Fruit fly (Drosophila melanogaster) whole organism: ENCODE data around the gene Der-1.

ENCODE experiments used
- CG8478 ChIP-seq: fragments of >200 bp; optimal IDR thresholded peaks from 2 replicates; lab custom pipeline; 2018; ENCODE audit warnings: inconsistent platforms
- Dll ChIP-seq: fragments of >200 bp; optimal IDR thresholded peaks from 2 replicates; lab custom pipeline; 2017
- EcR ChIP-seq, 2 experiments: fragments of >200 bp; optimal IDR thresholded peaks; 2 replicates each; lab custom pipeline; 2017; ENCODE audit warnings: missing biosample characterization in 2 of 2, missing genetic modification characterization in 2 of 2, missing genetic modification reagents in 2 of 2
- pan ChIP-seq: fragments of >200 bp; optimal IDR thresholded peaks from 2 replicates; lab custom pipeline; 2017
- psq ChIP-seq: fragments of >200 bp; optimal IDR thresholded peaks from 2 replicates; lab custom pipeline; 2017
- usp ChIP-seq: fragments of >200 bp; optimal IDR thresholded peaks from 2 replicates; lab custom pipeline; 2017; ENCODE audit warnings: missing biosample characterization, missing genetic modification characterization, mixed read lengths

The Der-1 gene

dm6 chr2L:1986343-1987280 is 12.9 kb downstream of the Der-1 start:
- no peak for TF ChIP-seq CG8478 (lab: Kevin White, UChicago)
- TF ChIP-seq psq = no peak
- TF ChIP-seq usp = no peak
- TF ChIP-seq Dll (lab: Kevin White, UChicago) = no peak
- TF ChIP-seq pan (lab: Kevin White, UChicago) = no peak
- no peak for TF ChIP-seq EcR (GFP tag; optimal IDR thresholded peaks at IDR 0.05; lab: Kevin White, UChicago)

DNA sequence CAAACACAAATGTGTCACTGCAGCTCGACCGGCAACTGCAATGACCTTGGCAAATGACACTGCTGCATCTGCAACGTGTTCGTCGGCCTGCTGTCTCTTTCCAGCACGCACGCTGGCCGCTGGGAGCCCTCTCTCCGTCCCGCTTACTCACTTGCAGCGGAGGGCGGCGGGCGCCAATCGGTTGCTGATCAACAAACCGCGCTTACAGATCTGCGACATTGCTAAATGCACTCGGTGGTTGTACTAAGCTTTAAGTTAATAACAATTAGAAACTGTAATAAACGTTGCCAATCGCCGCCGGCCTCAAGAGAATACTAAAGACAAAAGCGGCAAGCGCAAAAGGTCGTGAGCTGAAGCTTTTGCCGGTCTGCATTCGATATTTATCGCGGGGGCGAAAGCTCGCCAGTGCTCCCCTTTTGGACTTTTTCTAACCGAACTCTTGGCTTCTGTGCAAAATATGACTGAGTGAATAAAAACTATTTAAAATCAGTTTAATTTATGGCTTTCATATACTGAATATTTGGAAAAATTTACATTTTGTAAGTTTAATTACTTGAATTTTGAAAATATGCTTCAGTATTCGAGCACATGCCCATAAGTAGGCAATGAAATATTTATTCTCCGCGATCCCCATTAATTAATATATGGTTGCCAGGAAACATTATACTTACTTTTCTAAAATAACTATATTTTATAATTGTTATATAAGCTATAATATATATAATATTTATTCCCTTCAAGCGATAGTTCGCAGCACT is 13.9 kb downstream of the Der-1 start, which contains the start of gene Got2:
TSS of gene Got2 (minus strand) at position 325 of the 758 bp plus-strand sequence.
- no peak for TF ChIP-seq psq
- peak; percentile 32 for TF ChIP-seq CG8478 (lab: Kevin White, UChicago)

DNA sequence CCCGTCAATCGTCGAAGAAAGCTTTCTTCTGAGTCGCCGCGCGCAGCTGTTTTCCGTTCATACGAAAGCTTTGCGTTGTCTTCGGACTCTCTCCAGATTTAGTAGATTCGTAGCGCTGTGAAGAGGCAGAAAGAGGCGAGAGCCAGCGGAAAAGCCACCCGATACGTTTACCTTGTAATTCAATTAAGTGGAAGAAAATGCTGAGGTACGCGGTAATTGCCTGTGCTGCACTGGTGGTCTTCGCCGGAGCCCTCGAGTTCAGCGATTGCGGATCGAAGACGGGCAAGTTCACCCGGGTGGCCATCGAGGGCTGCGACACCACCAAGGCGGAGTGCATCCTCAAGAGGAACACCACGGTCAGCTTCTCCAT is 14.4 kb downstream of the Der-1 start, which contains the start of gene Npc2a:
TSS of gene Npc2a (plus strand) at position 99 of the 370 bp plus-strand sequence.
- TF ChIP-seq EcR (GFP tag; optimal IDR thresholded peaks at IDR 0.05; lab: Kevin White, UChicago) (no peak), CG8478 (lab: Kevin White, UChicago) (no peak), usp (no peak), Dll (lab: Kevin White, UChicago) (no peak), psq (no peak), pan (lab: Kevin White, UChicago) (no peak)

dm6 chr2L:1989278-1989918 is 15.6 kb downstream of the Der-1 start:
- TF ChIP-seq pan (lab: Kevin White, UChicago) (no peak), usp (no peak), EcR (GFP tag; optimal IDR thresholded peaks at IDR 0.05; lab: Kevin White, UChicago) (no peak), CG8478 (lab: Kevin White, UChicago) (no peak), Dll (lab: Kevin White, UChicago) (no peak)

- no peak for TF ChIP-seq EcR (GFP tag; optimal IDR thresholded peaks at IDR 0.05; lab: Kevin White, UChicago)
- TF ChIP-seq psq = no peak
- no peak for TF ChIP-seq usp
- no peak for TF ChIP-seq CG8478 (lab: Kevin White, UChicago)
Observed at dm6 chr2L:1992060-1992459, 18.3 kb downstream of the Der-1 start, which contains the start of gene Obp22a. TSS of gene Obp22a (minus strand) at chr2L:1992160.

dm6 chr2L:2006082-2006669 is 32.4 kb downstream of the Der-1 start, which contains the start of gene CG33543:
TSS of gene CG33543 (minus strand) at chr2L:2006313.
- TF ChIP-seq CG8478 (lab: Kevin White, UChicago) (no peak), EcR (GFP tag; optimal IDR thresholded peaks at IDR 0.05; lab: Kevin White, UChicago) (no peak), psq (no peak), pan (lab: Kevin White, UChicago) (no peak), Dll (lab: Kevin White, UChicago) (no peak), usp (no peak)

dm6 chr2L:2007093-2007492 is 33.3 kb downstream of the Der-1 start, which contains the start of gene CG15353:
TSS of gene CG15353 (minus strand) at chr2L:2007193.
- TF ChIP-seq Dll (lab: Kevin White, UChicago) (no peak), EcR (GFP tag; optimal IDR thresholded peaks at IDR 0.05; lab: Kevin White, UChicago) (no peak), psq (no peak), CG8478 (lab: Kevin White, UChicago) (no peak), usp (no peak)

DNA sequence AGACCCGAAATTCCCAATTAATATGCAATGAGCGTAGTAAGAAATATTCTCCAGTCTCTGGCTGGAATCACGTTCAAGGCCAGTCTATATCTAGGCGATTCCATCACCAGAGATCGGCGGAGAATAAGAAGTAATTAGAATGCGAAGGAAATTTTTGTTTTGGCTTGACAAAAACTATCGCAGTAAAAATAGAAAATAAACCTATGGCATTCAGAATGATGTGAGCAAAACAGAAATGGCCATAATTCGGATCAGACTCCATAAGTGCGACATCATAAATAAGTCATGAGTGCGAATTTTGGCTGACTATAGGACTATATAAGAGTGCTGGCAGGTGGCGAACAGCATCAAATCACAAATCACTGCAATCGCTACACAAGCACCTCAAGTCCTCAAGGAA is 34.4 kb downstream of the Der-1 start, which contains the start of gene Nplp4:
TSS of gene Nplp4 (plus strand) at position 301 of the 400 bp plus-strand sequence.
- no peak for TF ChIP-seq Dll (lab: Kevin White, UChicago)
- no peak for TF ChIP-seq pan (lab: Kevin White, UChicago)
- no peak for TF ChIP-seq psq
- no peak for TF ChIP-seq EcR (GFP tag; optimal IDR thresholded peaks at IDR 0.05; lab: Kevin White, UChicago)
- no peak for TF ChIP-seq usp
- no peak for TF ChIP-seq CG8478 (lab: Kevin White, UChicago)

DNA sequence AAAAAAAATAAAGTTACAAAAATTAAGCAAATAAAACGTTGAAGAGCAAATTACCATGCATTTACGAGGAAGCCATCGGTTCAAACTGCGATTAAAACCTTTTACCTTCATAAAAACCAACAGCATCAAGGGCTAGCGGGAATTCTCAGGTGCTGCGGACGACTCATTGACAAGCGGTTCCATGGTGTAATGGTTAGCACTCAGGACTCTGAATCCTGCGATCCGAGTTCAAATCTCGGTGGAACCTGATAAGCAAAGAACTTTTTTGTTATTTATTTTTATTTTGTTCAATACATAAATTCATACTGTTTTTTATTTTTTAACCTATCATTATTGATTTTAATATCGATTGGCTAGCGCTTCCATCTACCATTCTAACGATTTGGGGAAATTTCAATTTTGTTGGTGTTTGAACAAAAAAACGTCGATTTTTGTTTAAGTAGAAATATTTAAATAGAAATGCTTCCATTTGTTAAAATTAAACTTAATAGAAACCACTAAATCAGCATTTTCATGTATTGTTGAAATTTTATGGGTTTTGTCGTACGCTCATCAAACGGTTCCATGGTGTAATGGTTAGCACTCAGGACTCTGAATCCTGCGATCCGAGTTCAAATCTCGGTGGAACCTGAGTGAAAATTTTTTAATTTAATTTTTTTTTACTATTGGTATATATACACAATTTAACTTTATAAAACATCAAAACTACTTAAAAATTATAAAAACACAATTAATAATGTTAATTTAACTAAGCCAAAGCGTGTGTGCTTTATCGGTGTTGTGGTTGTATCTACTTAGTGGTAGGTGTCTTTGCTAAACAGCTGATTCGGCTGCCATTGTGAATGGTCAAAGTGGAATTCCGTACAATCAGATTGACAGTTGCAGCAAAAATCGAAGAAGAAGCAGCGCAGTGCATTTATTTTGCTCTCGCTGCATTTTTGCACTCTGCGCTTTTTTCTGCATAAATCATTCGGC is 35.5 kb downstream of the Der-1 start, which contains the start of gene CG4238:
TSS of gene CG4238 (plus strand) at position 880 of the 975 bp plus-strand sequence.
- TF ChIP-seq EcR (GFP tag; optimal IDR thresholded peaks at IDR 0.05; lab: Kevin White, UChicago) (no peak), CG8478 (lab: Kevin White, UChicago) (no peak), Dll (lab: Kevin White, UChicago) (no peak), usp (no peak), pan (lab: Kevin White, UChicago) (no peak), psq (no peak)
